Fruit fly (Drosophila melanogaster): ENCODE results near the gene SPE.
A peak's percentile ranks its signal among the peaks of the same experiment; 100 is the strongest.

Gene SPE

DNA sequence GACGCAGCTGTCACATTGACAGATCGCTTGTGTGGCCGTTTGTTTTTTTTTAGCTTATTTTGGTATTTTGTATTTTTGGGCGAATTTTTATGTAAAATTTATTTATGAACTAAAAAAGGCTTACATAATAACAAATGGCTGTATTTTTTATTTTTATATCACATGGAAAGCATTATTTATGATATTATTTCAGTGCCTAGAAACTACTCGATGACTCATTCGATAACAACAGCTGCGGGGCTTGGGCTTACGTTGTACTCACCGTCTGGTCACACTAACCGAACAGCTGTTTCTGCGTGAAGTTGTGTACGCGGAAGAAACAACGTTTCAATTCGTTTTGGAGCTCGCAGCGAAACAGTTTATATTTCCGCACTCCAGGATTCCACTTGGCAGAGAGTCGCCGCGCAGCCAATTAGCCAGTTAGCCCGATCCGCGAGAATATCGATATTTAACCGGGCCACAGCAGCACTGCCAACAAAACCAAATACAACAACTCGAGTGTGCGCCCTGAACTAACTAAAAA is 47.0 kb downstream of the SPE start, which contains the start of the genes Hmgcr and Rpn9 (continued):
- no peak for TF ChIP-seq dysf (GFP tag; IDR thresholded peaks at IDR 0.05)
- TF ChIP-seq Optix (GFP tag; IDR thresholded peaks at IDR 0.05): no peak
- no peak for TF ChIP-seq CG1647 (GFP tag; optimal IDR thresholded peaks at IDR 0.05)
- TF ChIP-seq CG10147 (GFP tag; optimal IDR thresholded peaks at IDR 0.05): no peak
- no peak for TF ChIP-seq Drgx (GFP tag; IDR thresholded peaks at IDR 0.05)
- no peak for TF ChIP-seq Ada2b (GFP tag; IDR thresholded peaks at IDR 0.05)
- TF ChIP-seq dpn (GFP tag; optimal IDR thresholded peaks at IDR 0.05): peak; percentile 14 to 24
- TF ChIP-seq slp2 (GFP tag; optimal IDR thresholded peaks at IDR 0.05): no peak
- peak; percentile 44 for TF ChIP-seq CG8924 (tag; optimal IDR thresholded peaks at IDR 0.05)
- no peak for TF ChIP-seq CG12744 (GFP tag; optimal IDR thresholded peaks at IDR 0.05)
- TF ChIP-seq BtbVII (GFP tag; optimal IDR thresholded peaks at IDR 0.05): peak; percentile 37
- TF ChIP-seq CG12391 (tag; optimal IDR thresholded peaks at IDR 0.05): peak; percentile 63
- peak; percentile 8 for TF ChIP-seq pfk (GFP tag; optimal IDR thresholded peaks at IDR 0.05)
- TF ChIP-seq CG13296 (GFP tag; optimal IDR thresholded peaks at IDR 0.05): peak; percentile 18
- TF ChIP-seq CG15696 (tag; optimal IDR thresholded peaks at IDR 0.05): no peak
- TF ChIP-seq vnd (GFP tag; IDR thresholded peaks at IDR 0.05; ENCODE audit: partially characterized antibody): no peak
- peak; percentile 73 for TF ChIP-seq MBD-R2 (GFP tag; IDR thresholded peaks at IDR 0.05)
- peak; percentile 67 for TF ChIP-seq CG15514 (GFP tag; optimal IDR thresholded peaks at IDR 0.05)
- no peak for TF ChIP-seq ftz-f1 (GFP tag; optimal IDR thresholded peaks at IDR 0.05)
- TF ChIP-seq yki (optimal IDR thresholded peaks at IDR 0.05): no peak
- peak; percentile 67; the same call in 1 of the 3 replicates for TF ChIP-seq CG34422 (GFP tag; IDR thresholded peaks at IDR 0.05)
- peak in 1 of 2 experiments; percentile 71 for TF ChIP-seq Eip74EF (GFP tag; optimal IDR thresholded peaks at IDR 0.05)
- no peak for TF ChIP-seq stc (GFP tag; IDR thresholded peaks at IDR 0.05)
- peak; percentile 62 for TF ChIP-seq CG17186 (GFP tag; optimal IDR thresholded peaks at IDR 0.05)
- TF ChIP-seq Hmr (GFP tag; optimal IDR thresholded peaks at IDR 0.05): peak; percentile 55
- TF ChIP-seq CG13624 (GFP tag; optimal IDR thresholded peaks at IDR 0.05): peak; percentile 14
- no peak for TF ChIP-seq CG10565 (GFP tag; optimal IDR thresholded peaks at IDR 0.05)
- TF ChIP-seq stwl (tag; optimal IDR thresholded peaks at IDR 0.05): peak; percentile 95
- TF ChIP-seq D19A (tag; optimal IDR thresholded peaks at IDR 0.05): peak; percentile 14
- peak in 1 of 3 experiments; percentile 56 for TF ChIP-seq Stat92E (GFP tag; optimal IDR thresholded peaks at IDR 0.05)
- TF ChIP-seq jumu (GFP tag; optimal IDR thresholded peaks at IDR 0.05): peak; percentile 8
- TF ChIP-seq Hr78 (GFP tag; optimal IDR thresholded peaks at IDR 0.05): no peak
- peak; percentile 27 for TF ChIP-seq CG2120 (GFP tag; optimal IDR thresholded peaks at IDR 0.05)
- TF ChIP-seq nerfin-1 (tag; optimal IDR thresholded peaks at IDR 0.05): peak; percentile 35
- TF ChIP-seq D (optimal IDR thresholded peaks at IDR 0.05): no peak
- no peak for TF ChIP-seq D (GFP tag; optimal IDR thresholded peaks at IDR 0.05)
- TF ChIP-seq CG7963 (GFP tag; IDR thresholded peaks at IDR 0.05; ENCODE audit: partially characterized antibody): 0 out of 3 replicates have a peak, but pooled peaks have one; percentile 22
- TF ChIP-seq CG1792 (GFP tag; optimal IDR thresholded peaks at IDR 0.05): no peak
- no peak for TF ChIP-seq CG10959 (GFP tag; IDR thresholded peaks at IDR 0.05)
- no peak for TF ChIP-seq Abd-B (GFP tag; optimal IDR thresholded peaks at IDR 0.05)
- TF ChIP-seq HLH54F (GFP tag; optimal IDR thresholded peaks at IDR 0.05): no peak
- no peak for TF ChIP-seq CG6689 (GFP tag; IDR thresholded peaks at IDR 0.05)
- no peak for TF ChIP-seq eyg (GFP tag; optimal IDR thresholded peaks at IDR 0.05)
- no peak for TF ChIP-seq Usf (GFP tag; optimal IDR thresholded peaks at IDR 0.05)
